Fruit fly (Drosophila melanogaster) whole organism, embryonic: ENCODE results near the gene foxo.

Source experiments
- Ada2b ChIP-seq: fragments of 200-800 bp; sonication (Bioruptor generic); IDR thresholded peaks from 2 replicates; pipeline ENCODE4 v1.3.6; 2022; ENCODE audit warnings: missing biosample characterization, missing genetic modification characterization
- Adf1 ChIP-seq: fragments of 200-800 bp; sonication (Bioruptor generic); IDR thresholded peaks from 2 replicates; pipeline ENCODE4 v1.3.6; 2022; ENCODE audit warnings: missing biosample characterization, missing genetic modification characterization
- Awh ChIP-seq: fragments of 200-800 bp; sonication (Bioruptor generic); IDR thresholded peaks from 2 replicates; pipeline ENCODE4, ENCODE4 v1.3.6; 2022; ENCODE audit warnings: missing biosample characterization, missing genetic modification characterization
- B-H1 ChIP-seq: fragments of 200-800 bp; sonication (Bioruptor generic); IDR thresholded peaks from 3 replicates; pipeline ENCODE4 v1.3.6; 2022; ENCODE audit warnings: missing biosample characterization, missing genetic modification characterization
- Bgb ChIP-seq: fragments of 200-800 bp; sonication (Bioruptor generic); IDR thresholded peaks from 2 replicates; pipeline ENCODE4 v1.3.6; 2022; ENCODE audit warnings: missing biosample characterization, missing genetic modification characterization; ENCODE audit not compliant: partially characterized antibody
- CG10209 ChIP-seq: fragments of 200-800 bp; sonication (Bioruptor generic); optimal IDR thresholded peaks from 3 replicates; lab custom pipeline; 2017; ENCODE audit warnings: missing biosample characterization, mild to moderate bottlenecking, missing genetic modification characterization, missing genetic modification reagents
- CG10543 ChIP-seq: fragments of 200-800 bp; sonication (Bioruptor generic); optimal IDR thresholded peaks from 3 replicates; lab custom pipeline; 2017; ENCODE audit warnings: missing biosample characterization, mild to moderate bottlenecking, missing genetic modification characterization, moderate library complexity
- CG11247 ChIP-seq: fragments of 200-800 bp; sonication (Bioruptor generic); IDR thresholded peaks from 2 replicates; pipeline ENCODE4 v1.3.6; 2022; ENCODE audit warnings: missing biosample characterization, missing genetic modification characterization
- CG13123 ChIP-seq: fragments of 200-800 bp; sonication (Bioruptor generic); optimal IDR thresholded peaks from 2 replicates; lab custom pipeline; 2016; ENCODE audit warnings: missing biosample characterization, missing genetic modification characterization
- CG14667 ChIP-seq: fragments of 200-800 bp; sonication (Bioruptor generic); IDR thresholded peaks from 2 replicates; pipeline ENCODE4 v1.3.6; 2022; ENCODE audit warnings: missing biosample characterization, missing genetic modification characterization
- CG17829 ChIP-seq: fragments of 200-800 bp; optimal IDR thresholded peaks from 2 replicates; lab custom pipeline; 2019; ENCODE audit warnings: missing biosample characterization, mild to moderate bottlenecking, missing genetic modification characterization, moderate library complexity
- CG18764 ChIP-seq: fragments of 200-800 bp; sonication (Bioruptor generic); optimal IDR thresholded peaks from 3 replicates; lab custom pipeline; 2016; ENCODE audit warnings: missing biosample characterization, missing genetic modification characterization
- CG2712 ChIP-seq: fragments of 200-800 bp; optimal IDR thresholded peaks from 3 replicates; lab custom pipeline; 2019; ENCODE audit warnings: missing biosample characterization, mild to moderate bottlenecking, missing genetic modification characterization, moderate library complexity
- CG30403 ChIP-seq: fragments of 200-800 bp; sonication (Bioruptor generic); optimal IDR thresholded peaks from 3 replicates; lab custom pipeline; 2016; ENCODE audit warnings: missing biosample characterization, missing genetic modification characterization
- CG4617 ChIP-seq: fragments of 200-800 bp; sonication (Bioruptor generic); optimal IDR thresholded peaks from 3 replicates; lab custom pipeline; 2016; ENCODE audit warnings: missing biosample characterization, missing genetic modification characterization, borderline replicate concordance
- CG4730 ChIP-seq: fragments of 200-800 bp; sonication (Bioruptor generic); IDR thresholded peaks from 2 replicates; pipeline ENCODE4 v1.3.6; 2022; ENCODE audit warnings: missing biosample characterization, missing genetic modification characterization
- CG4854 ChIP-seq: fragments of 200-800 bp; sonication (Bioruptor generic); optimal IDR thresholded peaks from 2 replicates; lab custom pipeline; 2016; ENCODE audit warnings: missing biosample characterization, missing genetic modification characterization, inconsistent platforms
- CG6683 ChIP-seq: fragments of 200-800 bp; sonication (Bioruptor generic); optimal IDR thresholded peaks from 2 replicates; lab custom pipeline; 2017; ENCODE audit warnings: missing biosample characterization, mild to moderate bottlenecking, missing genetic modification characterization, missing genetic modification reagents
- CG8924 ChIP-seq: fragments of 200-800 bp; optimal IDR thresholded peaks from 3 replicates; lab custom pipeline; 2019; ENCODE audit warnings: missing biosample characterization, mild to moderate bottlenecking, missing genetic modification characterization, moderate library complexity
- CG9797 ChIP-seq: fragments of 200-800 bp; sonication (Bioruptor generic); optimal IDR thresholded peaks from 3 replicates; lab custom pipeline; 2018; ENCODE audit warnings: missing biosample characterization, mild to moderate bottlenecking, missing genetic modification characterization
- Deaf1 ChIP-seq: fragments of 200-800 bp; optimal IDR thresholded peaks from 3 replicates; lab custom pipeline; 2019; ENCODE audit warnings: missing biosample characterization, mild to moderate bottlenecking, missing genetic modification characterization, moderate library complexity
- Doc2 ChIP-seq: fragments of 200-800 bp; sonication (Bioruptor generic); IDR thresholded peaks from 2 replicates; pipeline ENCODE4 v1.3.6; 2022; ENCODE audit warnings: missing biosample characterization, missing genetic modification characterization
- Fer3 ChIP-seq: fragments of 200-800 bp; sonication (Bioruptor generic); optimal IDR thresholded peaks from 2 replicates; lab custom pipeline; 2018; ENCODE audit warnings: missing biosample characterization, mild to moderate bottlenecking, missing genetic modification characterization, moderate library complexity
- HmgD ChIP-seq: fragments of 200-800 bp; sonication (Bioruptor generic); optimal IDR thresholded peaks from 3 replicates; lab custom pipeline; 2016; ENCODE audit warnings: missing biosample characterization, missing genetic modification characterization
- Jarid2 ChIP-seq: fragments of 200-800 bp; sonication (Bioruptor generic); optimal IDR thresholded peaks from 3 replicates; lab custom pipeline; 2017; ENCODE audit warnings: mild to moderate bottlenecking, missing biosample characterization, missing genetic modification reagents, missing genetic modification characterization
- MESR4 ChIP-seq: fragments of 200-800 bp; sonication (Bioruptor generic); optimal IDR thresholded peaks from 2 replicates; lab custom pipeline; 2018; ENCODE audit warnings: missing biosample characterization, mild to moderate bottlenecking, missing genetic modification characterization, moderate library complexity
- MTF-1 ChIP-seq: fragments of 200-800 bp; sonication (Bioruptor generic); optimal IDR thresholded peaks from 2 replicates; lab custom pipeline; 2018; ENCODE audit warnings: missing biosample characterization, mild to moderate bottlenecking, missing genetic modification characterization, borderline replicate concordance
- Mrtf ChIP-seq: fragments of 200-800 bp; sonication (Bioruptor generic); IDR thresholded peaks from 3 replicates; pipeline ENCODE4 v1.3.6; 2022; ENCODE audit warnings: missing biosample characterization, missing genetic modification characterization
- NFAT ChIP-seq: fragments of 200-800 bp; sonication (Bioruptor generic); IDR thresholded peaks from 2 replicates; pipeline ENCODE4 v1.3.6; 2022; ENCODE audit warnings: missing biosample characterization, missing genetic modification characterization
- NfI ChIP-seq: fragments of 200-800 bp; sonication (Bioruptor generic); optimal IDR thresholded peaks from 3 replicates; lab custom pipeline; 2018; ENCODE audit warnings: missing biosample characterization, mild to moderate bottlenecking, missing genetic modification characterization, moderate library complexity
- Poxn ChIP-seq: fragments of 200-800 bp; sonication (Bioruptor generic); IDR thresholded peaks from 2 replicates; pipeline ENCODE4 v1.3.6; 2022; ENCODE audit warnings: missing biosample characterization, missing genetic modification characterization
- abd-A ChIP-seq: fragments of 200-800 bp; sonication (Bioruptor generic); optimal IDR thresholded peaks from 3 replicates; lab custom pipeline; 2019; ENCODE audit warnings: missing biosample characterization, mild to moderate bottlenecking, missing genetic modification characterization, moderate library complexity
- amos ChIP-seq: fragments of 200-800 bp; sonication (Bioruptor generic); IDR thresholded peaks from 2 replicates; pipeline ENCODE4 v1.3.6; 2022; ENCODE audit warnings: missing biosample characterization, missing genetic modification characterization; ENCODE audit not compliant: partially characterized antibody
- corto ChIP-seq: fragments of 200-800 bp; sonication (Bioruptor generic); optimal IDR thresholded peaks from 2 replicates; lab custom pipeline; 2016; ENCODE audit warnings: missing biosample characterization, mild to moderate bottlenecking, missing genetic modification characterization, moderate library complexity
- dati ChIP-seq: fragments of 200-800 bp; sonication (Bioruptor generic); IDR thresholded peaks from 2 replicates; pipeline ENCODE4 v1.3.6; 2022; ENCODE audit warnings: missing biosample characterization, missing genetic modification characterization
- eve ChIP-seq, 2 experiments: fragments of >200 bp; optimal IDR thresholded peaks; 2 replicates each; lab custom pipeline; 2017; ENCODE audit warnings: missing biosample characterization in 2 of 2, missing genetic modification characterization in 2 of 2
- h ChIP-seq: fragments of >200 bp; optimal IDR thresholded peaks from 2 replicates; lab custom pipeline; 2017
- hb ChIP-seq: fragments of 200-800 bp; sonication (Bioruptor generic); IDR thresholded peaks from 3 replicates; pipeline ENCODE4 v1.3.6; 2022; ENCODE audit warnings: missing biosample characterization, missing genetic modification characterization; ENCODE audit not compliant: partially characterized antibody
- knrl ChIP-seq: fragments of 200-800 bp; sonication (Bioruptor generic); IDR thresholded peaks from 3 replicates; pipeline ENCODE4 v1.3.6; 2022; ENCODE audit warnings: missing biosample characterization, missing genetic modification characterization; ENCODE audit not compliant: partially characterized antibody
- lov ChIP-seq, 2 experiments: fragments of 200-800 bp in 1 of 2; fragments of >200 bp in 1 of 2; sonication (Bioruptor generic) in 1 of 2; IDR thresholded peaks in 1 of 2; optimal IDR thresholded peaks in 1 of 2; 2 replicates in 1 of 2; 3 replicates in 1 of 2; pipeline versions ENCODE4 v1.3.6 to Lab custom; 2017 to 2022; ENCODE audit warnings: missing biosample characterization in 1 of 2, missing genetic modification characterization in 1 of 2
- pho ChIP-seq: fragments of 200-800 bp; sonication (Bioruptor generic); optimal IDR thresholded peaks from 2 replicates; lab custom pipeline; 2016; ENCODE audit warnings: missing biosample characterization, missing genetic modification characterization
- scrt ChIP-seq: fragments of 200-800 bp; sonication (Bioruptor generic); optimal IDR thresholded peaks from 2 replicates; lab custom pipeline; 2018; ENCODE audit warnings: missing biosample characterization, mild to moderate bottlenecking, missing genetic modification characterization, moderate library complexity
- shn ChIP-seq: fragments of 200-800 bp; sonication (Bioruptor generic); optimal IDR thresholded peaks from 3 replicates; lab custom pipeline; 2016; ENCODE audit warnings: missing biosample characterization, missing genetic modification characterization
- sqz ChIP-seq: fragments of 200-800 bp; sonication (Bioruptor generic); optimal IDR thresholded peaks from 3 replicates; lab custom pipeline; 2018; ENCODE audit warnings: missing biosample characterization, mild to moderate bottlenecking, missing genetic modification characterization
- tgo ChIP-seq: fragments of 200-800 bp; sonication (Bioruptor generic); IDR thresholded peaks from 3 replicates; pipeline ENCODE4 v1.3.6; 2022; ENCODE audit warnings: missing biosample characterization, missing genetic modification characterization
- ttk ChIP-seq: fragments of 200-800 bp; sonication (Bioruptor generic); IDR thresholded peaks from 2 replicates; pipeline ENCODE4 v2.1.2; 2022; ENCODE audit warnings: missing biosample characterization, missing genetic modification characterization
- wdn ChIP-seq: fragments of 200-800 bp; sonication (Bioruptor generic); IDR thresholded peaks from 2 replicates; pipeline ENCODE4 v1.3.6; 2022; ENCODE audit warnings: missing biosample characterization, missing genetic modification characterization
- wek ChIP-seq: fragments of 200-800 bp; sonication (Bioruptor generic); optimal IDR thresholded peaks from 3 replicates; lab custom pipeline; 2018; ENCODE audit warnings: missing biosample characterization, mild to moderate bottlenecking, missing genetic modification characterization, moderate library complexity

The foxo gene

DNA sequence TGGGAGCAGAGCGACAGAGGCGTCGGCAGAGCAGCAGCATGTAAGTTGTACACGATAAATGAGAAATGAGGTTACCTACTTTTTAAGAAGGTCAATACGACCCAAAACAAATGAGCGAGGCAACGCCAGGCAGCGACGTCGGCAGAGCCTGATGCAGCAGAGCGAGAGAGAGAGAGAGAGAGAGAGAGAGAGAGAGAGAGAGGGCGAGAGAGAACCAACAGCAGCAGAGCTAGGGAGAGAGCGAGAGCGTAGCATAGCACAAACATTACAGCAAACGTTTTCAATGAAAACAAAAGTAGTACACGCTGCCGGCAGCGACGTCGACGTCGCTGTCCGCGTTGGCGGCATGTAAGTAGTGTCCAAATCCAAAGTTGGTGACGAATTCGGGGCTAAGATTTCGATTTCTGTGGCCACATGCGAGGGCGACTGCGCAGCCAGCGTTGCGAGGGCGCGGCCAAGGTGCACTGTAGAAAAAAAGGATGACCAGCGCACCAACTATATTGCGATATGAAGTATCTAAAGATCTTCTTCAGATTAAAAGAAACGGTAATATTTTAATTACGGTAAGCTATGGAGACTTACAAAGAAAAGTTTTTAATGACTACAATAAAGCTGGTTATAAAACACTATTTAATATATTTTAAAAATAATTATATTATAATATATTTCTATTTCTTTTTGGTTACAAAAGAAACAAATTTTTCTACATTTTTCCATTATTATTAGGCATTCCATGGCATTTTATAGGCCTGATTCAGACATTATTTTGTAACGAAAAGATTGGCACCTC lies 38.9 kb upstream of the foxo start (continued):
- TF ChIP-seq eve (GFP tag; optimal IDR thresholded peaks at IDR 0.05; lab: Kevin White, UChicago) (no peak), CG18764 (peak; percentile 57), CG4854 (GFP tag; lab: Kevin White, UChicago) (peak; percentile 15), Deaf1 (tag; lab: Kevin White, UChicago) (peak; percentile 65), Doc2 (GFP tag; lab: Robert Waterston, UW) (no peak), amos (GFP tag; lab: Robert Waterston, UW) (no peak), CG10209 (GFP tag; lab: Kevin White, UChicago) (peak; percentile 92), knrl (GFP tag; lab: Robert Waterston, UW) (no peak), CG14667 (GFP tag; lab: Robert Waterston, UW) (no peak; the same call in 1 of the 2 replicates), ttk (GFP tag; lab: Robert Waterston, UW) (peak; percentile 87), dati (GFP tag; lab: Robert Waterston, UW) (peak; percentile 53; the same call in 1 of the 2 replicates), sqz (peak; percentile 56), pho (GFP tag; lab: Kevin White, UChicago) (peak; percentile 1), Adf1 (GFP tag; lab: Robert Waterston, UW) (peak; percentile 99), NFAT (GFP tag; lab: Robert Waterston, UW) (no peak), CG30403 (GFP tag; lab: Kevin White, UChicago) (peak; percentile 81), B-H1 (GFP tag; lab: Robert Waterston, UW) (peak; percentile 86), scrt (GFP tag; lab: Kevin White, UChicago) (peak; percentile 72), Awh (GFP tag; lab: Robert Waterston, UW) (peak; percentile 83), CG13123 (GFP tag; lab: Kevin White, UChicago) (peak; percentile 8), Poxn (GFP tag; lab: Robert Waterston, UW) (no peak), CG11247 (GFP tag; lab: Robert Waterston, UW) (0 out of 2 replicates have a peak, but pooled peaks have one; percentile 39), hb (no peak), lov (optimal IDR thresholded peaks at IDR 0.05; lab: Kevin White, UChicago) (no peak), lov (GFP tag; IDR thresholded peaks at IDR 0.05; lab: Robert Waterston, UW) (no peak), CG4730 (peak; percentile 76), CG10543 (GFP tag; lab: Kevin White, UChicago) (peak; percentile 68), Bgb (no peak), HmgD (peak; percentile 17), CG6683 (GFP tag; lab: Kevin White, UChicago) (peak; percentile 71), abd-A (tag; lab: Kevin White, UChicago) (peak; percentile 52), CG17829 (peak; percentile 82), Jarid2 (GFP tag; lab: Kevin White, UChicago) (peak; percentile 60), wek (peak; percentile 43), Fer3 (tag; lab: Kevin White, UChicago) (peak; percentile 71), corto (GFP tag; lab: Kevin White, UChicago) (no peak), h (no peak), NfI (peak; percentile 77), CG2712 (tag; lab: Kevin White, UChicago) (peak; percentile 89), shn (GFP tag; lab: Kevin White, UChicago) (peak; percentile 38), CG9797 (no peak), Mrtf (GFP tag; lab: Robert Waterston, UW) (peak; percentile 81; the same call in 2 of the 3 replicates), MTF-1 (GFP tag; lab: Kevin White, UChicago) (peak; percentile 3), MESR4 (GFP tag; lab: Kevin White, UChicago) (no peak), tgo (peak; percentile 89), wdn (GFP tag; lab: Robert Waterston, UW) (0 out of 2 replicates have a peak, but pooled peaks have one; percentile 16), CG4617 (GFP tag; lab: Kevin White, UChicago) (peak; percentile 48), CG8924 (tag; lab: Kevin White, UChicago) (peak; percentile 90), Ada2b (GFP tag; lab: Robert Waterston, UW) (peak; percentile 83)
